Worm (Caenorhabditis elegans) whole organism, L3 larva: Measurements from ENCODE around the gene Y34B4A.7.
A peak's percentile ranks its signal among the peaks of the same experiment; 100 is the strongest.

ENCODE experiments used
- R02D3.7 ChIP-seq: fragments of 150-350 bp; optimal IDR thresholded peaks from 2 replicates; lab custom pipeline; 2014; ENCODE audit warnings: missing biosample characterization, missing genetic modification characterization
- ZK546.5 ChIP-seq: sonication (generic microtip); optimal IDR thresholded peaks from 2 replicates; lab custom pipeline; 2017; ENCODE audit warnings: missing biosample characterization, missing genetic modification characterization
- aly-2 ChIP-seq: fragments of 150-350 bp; optimal IDR thresholded peaks from 2 replicates; lab custom pipeline; 2014; ENCODE audit warnings: missing biosample characterization, missing genetic modification characterization
- ama-1 ChIP-seq: fragments of 150-350 bp; optimal IDR thresholded peaks from 2 replicates; lab custom pipeline; 2018
- ceh-16 ChIP-seq: sonication (generic microtip); optimal IDR thresholded peaks from 2 replicates; lab custom pipeline; 2017; ENCODE audit warnings: missing biosample characterization, missing genetic modification characterization
- ceh-28 ChIP-seq: fragments of 150-350 bp; optimal IDR thresholded peaks from 2 replicates; lab custom pipeline; 2014; ENCODE audit warnings: missing biosample characterization, missing genetic modification reagents, missing genetic modification characterization
- ceh-82 ChIP-seq: fragments of 150-350 bp; optimal IDR thresholded peaks from 2 replicates; lab custom pipeline; 2014; ENCODE audit warnings: missing biosample characterization, missing genetic modification characterization
- ceh-9 ChIP-seq: sonication (generic microtip); optimal IDR thresholded peaks from 2 replicates; lab custom pipeline; 2018; ENCODE audit warnings: missing biosample characterization, missing genetic modification characterization
- daf-12 ChIP-seq: fragments of 150-350 bp; optimal IDR thresholded peaks from 2 replicates; lab custom pipeline; 2014; ENCODE audit warnings: missing biosample characterization, missing genetic modification reagents, missing genetic modification characterization
- egl-27 ChIP-seq: sonication (generic microtip); optimal IDR thresholded peaks from 4 replicates; lab custom pipeline; 2017; ENCODE audit warnings: missing biosample characterization, missing genetic modification reagents, missing genetic modification characterization
- egl-5 ChIP-seq: fragments of 150-350 bp; optimal IDR thresholded peaks from 2 replicates; lab custom pipeline; 2017; ENCODE audit warnings: missing biosample characterization, missing genetic modification reagents, missing genetic modification characterization, inconsistent platforms
- elt-1 ChIP-seq: fragments of 150-350 bp; optimal IDR thresholded peaks from 2 replicates; lab custom pipeline; 2014; ENCODE audit warnings: missing biosample characterization, missing genetic modification characterization
- elt-2 ChIP-seq: sonication (generic microtip); optimal IDR thresholded peaks from 2 replicates; lab custom pipeline; 2016; ENCODE audit warnings: missing genetic modification reagents, mild to moderate bottlenecking, missing genetic modification characterization, missing compliant biosample characterization
- elt-3 ChIP-seq, 3 experiments: fragments of 150-350 bp in 1 of 3; sonication (generic microtip) in 2 of 3; optimal IDR thresholded peaks; 2 replicates in 2 of 3; 4 replicates in 1 of 3; lab custom pipeline; 2014 to 2017; ENCODE audit warnings: missing biosample characterization in 3 of 3, missing genetic modification characterization in 3 of 3
- eor-1 ChIP-seq, 2 experiments: fragments of 150-350 bp; optimal IDR thresholded peaks; 2 replicates each; lab custom pipeline; 2014 to 2018; ENCODE audit warnings: missing biosample characterization in 2 of 2, missing genetic modification characterization in 2 of 2
- fkh-10 ChIP-seq: sonication (generic microtip); optimal IDR thresholded peaks from 2 replicates; lab custom pipeline; 2017; ENCODE audit warnings: missing biosample characterization, missing genetic modification reagents, missing genetic modification characterization
- fkh-2 ChIP-seq: fragments of 150-350 bp; optimal IDR thresholded peaks from 2 replicates; lab custom pipeline; 2014; ENCODE audit warnings: missing biosample characterization, missing genetic modification reagents, missing genetic modification characterization
- fos-1 ChIP-seq: fragments of 150-350 bp; optimal IDR thresholded peaks from 2 replicates; lab custom pipeline; 2014; ENCODE audit warnings: missing biosample characterization, missing genetic modification characterization
- hmg-11 ChIP-seq: sonication (generic microtip); optimal IDR thresholded peaks from 2 replicates; lab custom pipeline; 2016; ENCODE audit warnings: missing genetic modification characterization, missing compliant biosample characterization
- jun-1 ChIP-seq: fragments of 150-350 bp; optimal IDR thresholded peaks from 2 replicates; lab custom pipeline; 2014; ENCODE audit warnings: missing biosample characterization, missing genetic modification reagents, missing genetic modification characterization
- lin-15B ChIP-seq: fragments of 150-350 bp; optimal IDR thresholded peaks from 2 replicates; lab custom pipeline; 2014; ENCODE audit warnings: missing biosample characterization, missing genetic modification characterization
- lin-39 ChIP-seq: fragments of 150-350 bp; optimal IDR thresholded peaks from 2 replicates; lab custom pipeline; 2018; ENCODE audit warnings: missing biosample characterization, missing genetic modification reagents, missing genetic modification characterization
- lsy-12 ChIP-seq: sonication (generic microtip); optimal IDR thresholded peaks from 2 replicates; lab custom pipeline; 2016; ENCODE audit warnings: mild to moderate bottlenecking, missing genetic modification characterization, missing compliant biosample characterization
- mdl-1 ChIP-seq: fragments of 150-350 bp; optimal IDR thresholded peaks from 2 replicates; lab custom pipeline; 2014; ENCODE audit warnings: missing biosample characterization, missing genetic modification characterization
- mml-1 ChIP-seq: fragments of 150-350 bp; sonication (generic microtip); optimal IDR thresholded peaks from 3 replicates; lab custom pipeline; 2014; ENCODE audit warnings: missing biosample characterization, missing genetic modification characterization
- nfya-1 ChIP-seq: sonication (generic microtip); optimal IDR thresholded peaks from 2 replicates; lab custom pipeline; 2017; ENCODE audit warnings: missing genetic modification characterization, mild to moderate bottlenecking, missing compliant biosample characterization, antibody characterized with exemption, moderate library complexity; ENCODE audit not compliant: insufficient read depth
- nhr-11 ChIP-seq: fragments of 150-350 bp; optimal IDR thresholded peaks from 2 replicates; lab custom pipeline; 2014; ENCODE audit warnings: missing biosample characterization, missing genetic modification characterization
- nhr-12 ChIP-seq: fragments of 150-350 bp; optimal IDR thresholded peaks from 2 replicates; lab custom pipeline; 2014; ENCODE audit warnings: missing biosample characterization, missing genetic modification characterization
- nhr-23 ChIP-seq: fragments of 150-350 bp; optimal IDR thresholded peaks from 2 replicates; lab custom pipeline; 2014; ENCODE audit warnings: missing biosample characterization, missing genetic modification reagents, missing genetic modification characterization
- nhr-237 ChIP-seq: fragments of 150-350 bp; optimal IDR thresholded peaks from 2 replicates; lab custom pipeline; 2014; ENCODE audit warnings: missing biosample characterization, missing genetic modification characterization
- nhr-25 ChIP-seq: sonication (generic microtip); optimal IDR thresholded peaks from 2 replicates; lab custom pipeline; 2017; ENCODE audit warnings: missing biosample characterization, missing genetic modification characterization
- nhr-28 ChIP-seq: fragments of 150-350 bp; optimal IDR thresholded peaks from 2 replicates; lab custom pipeline; 2014; ENCODE audit warnings: missing biosample characterization, missing genetic modification characterization
- nhr-43 ChIP-seq: sonication (generic microtip); optimal IDR thresholded peaks from 2 replicates; lab custom pipeline; 2016; ENCODE audit warnings: mild to moderate bottlenecking, missing genetic modification characterization, missing compliant biosample characterization; ENCODE audit not compliant: poor library complexity, severe bottlenecking
- nhr-67 ChIP-seq: fragments of 150-350 bp; optimal IDR thresholded peaks from 2 replicates; lab custom pipeline; 2014; ENCODE audit warnings: missing biosample characterization, missing genetic modification characterization
- nhr-76 ChIP-seq: fragments of 150-350 bp; sonication (generic microtip); optimal IDR thresholded peaks from 5 replicates; lab custom pipeline; 2014; ENCODE audit warnings: missing biosample characterization, missing genetic modification characterization
- nhr-77 ChIP-seq: fragments of 150-350 bp; optimal IDR thresholded peaks from 2 replicates; lab custom pipeline; 2014; ENCODE audit warnings: missing biosample characterization, missing genetic modification characterization
- pha-4 ChIP-seq: fragments of 150-350 bp; optimal IDR thresholded peaks from 2 replicates; lab custom pipeline; 2014; ENCODE audit warnings: missing biosample characterization, missing genetic modification reagents, missing genetic modification characterization
- pqm-1 ChIP-seq: fragments of 150-350 bp; optimal IDR thresholded peaks from 2 replicates; lab custom pipeline; 2017; ENCODE audit warnings: missing biosample characterization, missing genetic modification characterization, inconsistent platforms
- sea-2 ChIP-seq: fragments of 150-350 bp; sonication (generic microtip); optimal IDR thresholded peaks from 4 replicates; lab custom pipeline; 2014; ENCODE audit warnings: missing biosample characterization, missing genetic modification reagents, missing genetic modification characterization
- skn-1 ChIP-seq: fragments of 150-350 bp; optimal IDR thresholded peaks from 2 replicates; lab custom pipeline; 2014; ENCODE audit warnings: missing biosample characterization, missing genetic modification characterization
- snpc-4 ChIP-seq: fragments of 150-350 bp; optimal IDR thresholded peaks from 2 replicates; lab custom pipeline; 2014; ENCODE audit warnings: missing biosample characterization, missing genetic modification characterization
- tbx-2 ChIP-seq: sonication (generic microtip); optimal IDR thresholded peaks from 2 replicates; lab custom pipeline; 2016; ENCODE audit warnings: mild to moderate bottlenecking, missing genetic modification characterization, missing compliant biosample characterization
- unc-39 ChIP-seq: sonication (generic microtip); optimal IDR thresholded peaks from 4 replicates; lab custom pipeline; 2017; ENCODE audit warnings: missing biosample characterization, missing genetic modification characterization
- unc-62 ChIP-seq: fragments of 150-350 bp; sonication (generic microtip); optimal IDR thresholded peaks from 4 replicates; lab custom pipeline; 2014; ENCODE audit warnings: missing biosample characterization, missing genetic modification reagents, missing genetic modification characterization
- zag-1 ChIP-seq: fragments of 150-350 bp; optimal IDR thresholded peaks from 2 replicates; lab custom pipeline; 2014; ENCODE audit warnings: missing biosample characterization, missing genetic modification characterization
- ztf-11 ChIP-seq: fragments of 150-350 bp; optimal IDR thresholded peaks from 2 replicates; lab custom pipeline; 2014; ENCODE audit warnings: missing biosample characterization, missing genetic modification characterization
- ztf-4 ChIP-seq: fragments of 150-350 bp; optimal IDR thresholded peaks from 2 replicates; lab custom pipeline; 2014; ENCODE audit warnings: missing biosample characterization, missing genetic modification characterization

The Y34B4A.7 gene

ce11 chrX:5244041-5244440 lies at the start of gene Y34B4A.7:
Gene Y34B4A.7, plus strand, starts transcription at chrX:5244337.
- TF ChIP-seq ztf-4 (tag; lab: Kevin White, UChicago) (no peak), nhr-25 (tag; lab: Kevin White, UChicago) (peak; percentile 76), ceh-28 (peak; percentile 19), nhr-23 (tag; lab: Kevin White, UChicago) (peak; percentile 72), fos-1 (tag; lab: Kevin White, UChicago) (no peak), ZK546.5 (no peak), ceh-16 (tag; lab: Kevin White, UChicago) (no peak), skn-1 (tag; lab: Kevin White, UChicago) (no peak), zag-1 (tag; lab: Kevin White, UChicago) (no peak), nhr-12 (tag; lab: Kevin White, UChicago) (no peak), fkh-2 (no peak), lsy-12 (tag; lab: Kevin White, UChicago) (no peak), ceh-82 (no peak), ama-1 (no peak), nhr-43 (peak; percentile 2), nhr-28 (tag; lab: Kevin White, UChicago) (no peak), unc-39 (tag; lab: Kevin White, UChicago) (no peak), elt-2 (tag; lab: Kevin White, UChicago) (peak; percentile 39), nhr-77 (tag; lab: Kevin White, UChicago) (no peak), lin-39 (tag; lab: Kevin White, UChicago) (peak; percentile 71), egl-5 (tag; lab: Kevin White, UChicago) (no peak), snpc-4 (tag; lab: Kevin White, UChicago) (peak; percentile 80), unc-62 (no peak), mml-1 (tag; lab: Kevin White, UChicago) (no peak), egl-27 (no peak), elt-3 (tag; optimal IDR thresholded peaks at IDR 0.05; lab: Kevin White, UChicago) (no peak), tbx-2 (tag; lab: Kevin White, UChicago) (peak; percentile 45), nhr-67 (no peak), lin-15B (tag; lab: Kevin White, UChicago) (peak; percentile 48), aly-2 (tag; lab: Kevin White, UChicago) (no peak), eor-1 (tag; optimal IDR thresholded peaks at IDR 0.05; lab: Kevin White, UChicago) (no peak), daf-12 (tag; lab: Kevin White, UChicago) (no peak), fkh-10 (GFP tag; lab: Kevin White, UChicago) (no peak), jun-1 (tag; lab: Kevin White, UChicago) (no peak), pqm-1 (tag; lab: Kevin White, UChicago) (no peak), elt-1 (tag; lab: Kevin White, UChicago) (no peak), ztf-11 (tag; lab: Kevin White, UChicago) (no peak), sea-2 (GFP tag; lab: Kevin White, UChicago) (no peak), ceh-9 (tag; lab: Kevin White, UChicago) (no peak), nhr-76 (tag; lab: Kevin White, UChicago) (no peak), nhr-237 (no peak), mdl-1 (tag; lab: Kevin White, UChicago) (no peak), hmg-11 (peak; percentile 37), R02D3.7 (tag; lab: Kevin White, UChicago) (no peak), nfya-1 (tag; lab: Kevin White, UChicago) (peak; percentile 51), nhr-11 (tag; lab: Kevin White, UChicago) (peak; percentile 33), pha-4 (tag; lab: Kevin White, UChicago) (peak; percentile 73)
